Worm (Caenorhabditis elegans): ENCODE data around the gene rpl-10.
A peak's percentile ranks its signal among the peaks of the same experiment; 100 is the strongest.

rpl-10 gene

ce11 chrII:8185016-8185493 is 41.4 kb downstream of the rpl-10 start, which contains the start of the genes mig-5 and cct-1 (continued):
- TF ChIP-seq lsy-27 (tag; optimal IDR thresholded peaks at IDR 0.05; ENCODE audit: borderline replicate concordance, insufficient read depth) (no peak), ama-1 (optimal IDR thresholded peaks at IDR 0.05) (no peak), ama-1 (GFP tag; optimal IDR thresholded peaks at IDR 0.05) (no peak), unc-62 (GFP tag; optimal IDR thresholded peaks at IDR 0.05) (no peak), ztf-25 (GFP tag; IDR thresholded peaks at IDR 0.05) (no peak), egl-44 (GFP tag; IDR thresholded peaks at IDR 0.05) (no peak), Y95B8A.8 (GFP tag; IDR thresholded peaks at IDR 0.05) (peak; percentile 74; the same call in 1 of the 2 replicates), F55B11.4 (tag; optimal IDR thresholded peaks at IDR 0.05; ENCODE audit: borderline replicate concordance, insufficient read depth) (no peak), lir-1 (GFP tag; conservative IDR thresholded peaks at IDR 0.05) (peak; percentile 74), let-607 (tag; optimal IDR thresholded peaks at IDR 0.05) (peak in 1 of 2 experiments; percentile 84), mel-28 (tag; optimal IDR thresholded peaks at IDR 0.05; ENCODE audit: borderline replicate concordance) (no peak), sdz-38 (tag; optimal IDR thresholded peaks at IDR 0.05) (no peak), lin-35 (GFP tag; optimal IDR thresholded peaks at IDR 0.05) (peak in 2 of 3 experiments; percentile 77 to 92), somi-1 (GFP tag; optimal IDR thresholded peaks at IDR 0.05) (peak; percentile 87), zim-3 (tag; optimal IDR thresholded peaks at IDR 0.05) (no peak), F10E7.11 (tag; optimal IDR thresholded peaks at IDR 0.05) (no peak), nfyb-1 (GFP tag; IDR thresholded peaks at IDR 0.05) (peak; percentile 96), hlh-12 (tag; optimal IDR thresholded peaks at IDR 0.05) (no peak), xnd-1 (tag; optimal IDR thresholded peaks at IDR 0.05) (peak; percentile 16), aptf-2 (GFP tag; conservative IDR thresholded peaks at IDR 0.05) (no peak), snpc-4 (GFP tag; optimal IDR thresholded peaks at IDR 0.05) (peak; percentile 57), snpc-4 (tag; optimal IDR thresholded peaks at IDR 0.05) (peak; percentile 75 to 83 (median 76)), fkh-3 (tag; optimal IDR thresholded peaks at IDR 0.05) (no peak), ztf-26 (tag; optimal IDR thresholded peaks at IDR 0.05) (peak; percentile 74), ztf-18 (tag; optimal IDR thresholded peaks at IDR 0.05) (peak; percentile 77), snpc-1.1 (tag; optimal IDR thresholded peaks at IDR 0.05; ENCODE audit: insufficient read depth) (peak; percentile 0), Y79H2A.3 (GFP tag; conservative IDR thresholded peaks at IDR 0.05) (no peak), lin-26 (GFP tag; IDR thresholded peaks at IDR 0.05) (no peak), nhr-120 (GFP tag; IDR thresholded peaks at IDR 0.05) (no peak), attf-3 (GFP tag; conservative IDR thresholded peaks at IDR 0.05) (peak; percentile 79), bed-1 (GFP tag; IDR thresholded peaks at IDR 0.05) (no peak), K12H6.12 (tag; optimal IDR thresholded peaks at IDR 0.05) (peak; percentile 77), ztf-3 (GFP tag; optimal IDR thresholded peaks at IDR 0.05) (peak; percentile 27), die-1 (tag; optimal IDR thresholded peaks at IDR 0.05) (peak; percentile 30), ceh-100 (GFP tag; IDR thresholded peaks at IDR 0.05) (peak; percentile 82), C17E4.6 (GFP tag; IDR thresholded peaks at IDR 0.05) (peak; percentile 81), sea-2 (GFP tag; IDR thresholded peaks at IDR 0.05) (no peak), madf-10 (tag; optimal IDR thresholded peaks at IDR 0.05) (peak; percentile 86), mcd-1 (GFP tag; IDR thresholded peaks at IDR 0.05) (peak; percentile 99), snpc-1.3 (tag; optimal IDR thresholded peaks at IDR 0.05; ENCODE audit: insufficient read depth) (peak; percentile 62), T07F8.4 (tag; optimal IDR thresholded peaks at IDR 0.05) (peak; percentile 9), snpc-3.4 (tag; optimal IDR thresholded peaks at IDR 0.05) (peak; percentile 26), nfya-2 (GFP tag; IDR thresholded peaks at IDR 0.05) (no peak), hmg-1.2 (GFP tag; IDR thresholded peaks at IDR 0.05) (peak; percentile 75), ZK185.1 (tag; optimal IDR thresholded peaks at IDR 0.05; ENCODE audit: poor library complexity, severe bottlenecking) (peak; percentile 96), madf-8 (GFP tag; conservative IDR thresholded peaks at IDR 0.05) (peak; percentile 71), dpff-1 (tag; optimal IDR thresholded peaks at IDR 0.05) (no peak), F23B12.7 (tag; optimal IDR thresholded peaks at IDR 0.05; ENCODE audit: insufficient read depth) (peak; percentile 83)
